Worm (Caenorhabditis elegans): Measurements from ENCODE around the gene best-5.

DNA sequence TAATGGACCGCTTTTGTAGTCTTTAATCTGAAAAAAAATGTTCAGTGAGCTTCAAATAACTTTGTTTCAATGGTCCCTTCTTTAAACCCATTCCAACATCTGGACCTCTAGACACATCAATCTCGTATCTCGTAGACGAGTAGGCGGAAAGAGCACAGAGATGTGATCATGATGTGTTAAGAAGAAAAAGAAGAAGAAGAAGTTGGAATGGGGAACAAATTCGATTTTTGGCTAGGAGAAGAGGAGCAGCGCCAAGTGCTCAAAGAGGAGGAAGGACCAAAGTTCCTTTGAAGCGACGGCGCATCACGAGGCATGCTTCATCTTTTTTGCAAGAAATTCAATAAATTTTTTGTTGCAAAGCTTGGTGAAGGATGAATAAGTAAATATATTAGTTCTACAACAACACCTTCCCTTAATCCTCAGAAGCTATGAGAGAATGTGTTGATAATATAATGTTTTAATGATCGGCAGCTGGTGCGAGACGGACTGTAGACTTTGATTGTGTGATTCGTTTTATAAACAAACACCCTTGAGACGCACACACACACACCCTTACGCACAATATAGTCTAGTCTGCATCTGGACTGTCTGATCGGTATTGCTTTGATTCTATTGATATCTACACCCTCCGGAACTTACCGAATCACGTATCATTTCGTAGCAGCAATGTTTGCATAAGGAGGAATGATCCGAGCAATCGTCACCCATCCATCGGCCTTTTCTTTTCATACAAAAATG, 25.4 kb downstream of the best-5 start:
- TF ChIP-seq elt-3 (tag; optimal IDR thresholded peaks at IDR 0.05) (no peak), elt-2 (tag; optimal IDR thresholded peaks at IDR 0.05) (no peak), ceh-82 (tag; optimal IDR thresholded peaks at IDR 0.05) (no peak), nhr-11 (tag; optimal IDR thresholded peaks at IDR 0.05) (no peak), nhr-77 (tag; optimal IDR thresholded peaks at IDR 0.05) (no peak), unc-62 (GFP tag; optimal IDR thresholded peaks at IDR 0.05) (no peak), R02D3.7 (tag; optimal IDR thresholded peaks at IDR 0.05) (no peak), nhr-76 (tag; optimal IDR thresholded peaks at IDR 0.05) (no peak), unc-39 (tag; optimal IDR thresholded peaks at IDR 0.05) (no peak), nhr-12 (tag; optimal IDR thresholded peaks at IDR 0.05) (no peak), nhr-23 (tag; optimal IDR thresholded peaks at IDR 0.05) (no peak), skn-1 (tag; optimal IDR thresholded peaks at IDR 0.05) (no peak), pqm-1 (tag; optimal IDR thresholded peaks at IDR 0.05) (no peak)
